Fruit fly (Drosophila melanogaster): ENCODE data around the gene CG1958.
A peak's percentile ranks its signal among the peaks of the same experiment; 100 is the strongest.

CG1958 gene

dm6 chrX:7305753-7306338 is 39.1 kb downstream of the CG1958 start (continued):
- TF ChIP-seq CG17186 (GFP tag; optimal IDR thresholded peaks at IDR 0.05), result no peak
- peak; percentile 13 for TF ChIP-seq sd (tag; optimal IDR thresholded peaks at IDR 0.05)
- TF ChIP-seq pnt (GFP tag; optimal IDR thresholded peaks at IDR 0.05), result peak; percentile 44
- TF ChIP-seq Rfx (GFP tag; IDR thresholded peaks at IDR 0.05), result peak; percentile 24; the same call in 1 of the 2 replicates
- TF ChIP-seq nerfin-1 (tag; optimal IDR thresholded peaks at IDR 0.05), result peak; percentile 43
- no peak for TF ChIP-seq CTCF (GFP tag; optimal IDR thresholded peaks at IDR 0.05)
- peak; percentile 2 for TF ChIP-seq org-1 (GFP tag; optimal IDR thresholded peaks at IDR 0.05)
- peak; percentile 46 for TF ChIP-seq slp2 (GFP tag; optimal IDR thresholded peaks at IDR 0.05)
- peak; percentile 67 for TF ChIP-seq CG2678 (tag; optimal IDR thresholded peaks at IDR 0.05)
- no peak for TF ChIP-seq br (optimal IDR thresholded peaks at IDR 0.05)
- peak; percentile 73 for TF ChIP-seq CG17361 (GFP tag; IDR thresholded peaks at IDR 0.05)
- TF ChIP-seq CG12219 (GFP tag; optimal IDR thresholded peaks at IDR 0.05), result peak; percentile 18
- no peak for TF ChIP-seq Kr (GFP tag; optimal IDR thresholded peaks at IDR 0.05)
- TF ChIP-seq sens-2 (GFP tag; IDR thresholded peaks at IDR 0.05), result no peak
- TF ChIP-seq Hr78 (GFP tag; optimal IDR thresholded peaks at IDR 0.05), result no peak
- no peak for TF ChIP-seq inv (GFP tag; IDR thresholded peaks at IDR 0.05; ENCODE audit: partially characterized antibody)
- no peak for TF ChIP-seq toy (GFP tag; IDR thresholded peaks at IDR 0.05)
- TF ChIP-seq sqz (GFP tag; optimal IDR thresholded peaks at IDR 0.05), result peak; percentile 98
- no peak for TF ChIP-seq fu2 (GFP tag; optimal IDR thresholded peaks at IDR 0.05)
- peak; percentile 26 for TF ChIP-seq CG17802 (tag; optimal IDR thresholded peaks at IDR 0.05)
- TF ChIP-seq CG16813 (GFP tag; IDR thresholded peaks at IDR 0.05; ENCODE audit: partially characterized antibody), result no peak
- TF ChIP-seq her (GFP tag; optimal IDR thresholded peaks at IDR 0.05), result no peak
- TF ChIP-seq CG8290 (GFP tag; optimal IDR thresholded peaks at IDR 0.05), result peak; percentile 35
- no peak for TF ChIP-seq CG8290 (tag; optimal IDR thresholded peaks at IDR 0.05)
- TF ChIP-seq Taf1 (GFP tag; IDR thresholded peaks at IDR 0.05), result no peak
- no peak for TF ChIP-seq knrl (GFP tag; IDR thresholded peaks at IDR 0.05; ENCODE audit: partially characterized antibody)
- TF ChIP-seq NFAT (GFP tag; IDR thresholded peaks at IDR 0.05), result no peak
- peak; percentile 52 for TF ChIP-seq tin (GFP tag; optimal IDR thresholded peaks at IDR 0.05)
- TF ChIP-seq Hand (GFP tag; optimal IDR thresholded peaks at IDR 0.05), result no peak
- no peak for TF ChIP-seq Trl (optimal IDR thresholded peaks at IDR 0.05)
- TF ChIP-seq Trl (GFP tag; optimal IDR thresholded peaks at IDR 0.05), result peak; percentile 10
- peak; percentile 65; the same call in 2 of the 3 replicates for TF ChIP-seq dysf (GFP tag; IDR thresholded peaks at IDR 0.05)
- peak; percentile 71 for TF ChIP-seq CG13775 (GFP tag; optimal IDR thresholded peaks at IDR 0.05)
- TF ChIP-seq fd3F (GFP tag; optimal IDR thresholded peaks at IDR 0.05), result peak; percentile 12
- 0 out of 3 replicates have a peak, but pooled peaks have one; percentile 28 for TF ChIP-seq zfh1 (GFP tag; IDR thresholded peaks at IDR 0.05)
- TF ChIP-seq BEAF-32 (GFP tag; optimal IDR thresholded peaks at IDR 0.05), result no peak
- no peak for TF ChIP-seq pb (GFP tag; optimal IDR thresholded peaks at IDR 0.05)
- TF ChIP-seq Fer3 (tag; optimal IDR thresholded peaks at IDR 0.05), result peak; percentile 39
- TF ChIP-seq sr (GFP tag; IDR thresholded peaks at IDR 0.05), result peak; percentile 60; the same call in 2 of the 3 replicates
- TF ChIP-seq Optix (GFP tag; IDR thresholded peaks at IDR 0.05), result peak; percentile 58; the same call in 1 of the 3 replicates
- 0 out of 3 replicates have a peak, but pooled peaks have one; percentile 50 for TF ChIP-seq otp (GFP tag; IDR thresholded peaks at IDR 0.05)
- TF ChIP-seq caup (GFP tag; optimal IDR thresholded peaks at IDR 0.05; ENCODE audit: severe bottlenecking), result no peak
- no peak for TF ChIP-seq CHES-1-like (GFP tag; optimal IDR thresholded peaks at IDR 0.05)
- TF ChIP-seq CG13624 (GFP tag; optimal IDR thresholded peaks at IDR 0.05), result no peak
- peak; percentile 42 for TF ChIP-seq CG17385 (GFP tag; optimal IDR thresholded peaks at IDR 0.05)
- TF ChIP-seq danr (GFP tag; IDR thresholded peaks at IDR 0.05), result no peak
- no peak for TF ChIP-seq CG1024 (GFP tag; IDR thresholded peaks at IDR 0.05)
- 0 out of 2 replicates have a peak, but pooled peaks have one; percentile 24 for TF ChIP-seq Rx (GFP tag; IDR thresholded peaks at IDR 0.05)
- TF ChIP-seq CG6791 (GFP tag; IDR thresholded peaks at IDR 0.05; ENCODE audit: partially characterized antibody), result no peak
- no peak for TF ChIP-seq CG15514 (GFP tag; optimal IDR thresholded peaks at IDR 0.05)
- TF ChIP-seq Atf3 (GFP tag; optimal IDR thresholded peaks at IDR 0.05), result no peak
- TF ChIP-seq sens (GFP tag), result peak; percentile 86

All from whole organism, embryonic.